Worm (Caenorhabditis elegans) whole organism, L3 larva: Measurements from ENCODE around the gene ced-11.

Experiments used
- R02D3.7 ChIP-seq: fragments of 150-350 bp; optimal IDR thresholded peaks from 2 replicates; lab custom pipeline; 2014; ENCODE audit warnings: missing biosample characterization, missing genetic modification characterization
- ZK546.5 ChIP-seq: sonication (generic microtip); optimal IDR thresholded peaks from 2 replicates; lab custom pipeline; 2017; ENCODE audit warnings: missing biosample characterization, missing genetic modification characterization
- aly-2 ChIP-seq: fragments of 150-350 bp; optimal IDR thresholded peaks from 2 replicates; lab custom pipeline; 2014; ENCODE audit warnings: missing biosample characterization, missing genetic modification characterization
- ama-1 ChIP-seq: fragments of 150-350 bp; optimal IDR thresholded peaks from 2 replicates; lab custom pipeline; 2018
- ceh-28 ChIP-seq: fragments of 150-350 bp; optimal IDR thresholded peaks from 2 replicates; lab custom pipeline; 2014; ENCODE audit warnings: missing biosample characterization, missing genetic modification reagents, missing genetic modification characterization
- ceh-82 ChIP-seq: fragments of 150-350 bp; optimal IDR thresholded peaks from 2 replicates; lab custom pipeline; 2014; ENCODE audit warnings: missing biosample characterization, missing genetic modification characterization
- ceh-9 ChIP-seq: sonication (generic microtip); optimal IDR thresholded peaks from 2 replicates; lab custom pipeline; 2018; ENCODE audit warnings: missing biosample characterization, missing genetic modification characterization
- daf-12 ChIP-seq: fragments of 150-350 bp; optimal IDR thresholded peaks from 2 replicates; lab custom pipeline; 2014; ENCODE audit warnings: missing biosample characterization, missing genetic modification reagents, missing genetic modification characterization
- egl-5 ChIP-seq: fragments of 150-350 bp; optimal IDR thresholded peaks from 2 replicates; lab custom pipeline; 2017; ENCODE audit warnings: missing biosample characterization, missing genetic modification reagents, missing genetic modification characterization, inconsistent platforms
- elt-1 ChIP-seq: fragments of 150-350 bp; optimal IDR thresholded peaks from 2 replicates; lab custom pipeline; 2014; ENCODE audit warnings: missing biosample characterization, missing genetic modification characterization
- elt-3 ChIP-seq, 3 experiments: fragments of 150-350 bp in 1 of 3; sonication (generic microtip) in 2 of 3; optimal IDR thresholded peaks; 2 replicates in 2 of 3; 4 replicates in 1 of 3; lab custom pipeline; 2014 to 2017; ENCODE audit warnings: missing biosample characterization in 3 of 3, missing genetic modification characterization in 3 of 3
- fkh-10 ChIP-seq: sonication (generic microtip); optimal IDR thresholded peaks from 2 replicates; lab custom pipeline; 2017; ENCODE audit warnings: missing biosample characterization, missing genetic modification reagents, missing genetic modification characterization
- fkh-2 ChIP-seq: fragments of 150-350 bp; optimal IDR thresholded peaks from 2 replicates; lab custom pipeline; 2014; ENCODE audit warnings: missing biosample characterization, missing genetic modification reagents, missing genetic modification characterization
- fos-1 ChIP-seq: fragments of 150-350 bp; optimal IDR thresholded peaks from 2 replicates; lab custom pipeline; 2014; ENCODE audit warnings: missing biosample characterization, missing genetic modification characterization
- hmg-11 ChIP-seq: sonication (generic microtip); optimal IDR thresholded peaks from 2 replicates; lab custom pipeline; 2016; ENCODE audit warnings: missing genetic modification characterization, missing compliant biosample characterization
- jun-1 ChIP-seq: fragments of 150-350 bp; optimal IDR thresholded peaks from 2 replicates; lab custom pipeline; 2014; ENCODE audit warnings: missing biosample characterization, missing genetic modification reagents, missing genetic modification characterization
- lin-15B ChIP-seq: fragments of 150-350 bp; optimal IDR thresholded peaks from 2 replicates; lab custom pipeline; 2014; ENCODE audit warnings: missing biosample characterization, missing genetic modification characterization
- lsy-12 ChIP-seq: sonication (generic microtip); optimal IDR thresholded peaks from 2 replicates; lab custom pipeline; 2016; ENCODE audit warnings: mild to moderate bottlenecking, missing genetic modification characterization, missing compliant biosample characterization
- mdl-1 ChIP-seq: fragments of 150-350 bp; optimal IDR thresholded peaks from 2 replicates; lab custom pipeline; 2014; ENCODE audit warnings: missing biosample characterization, missing genetic modification characterization
- mml-1 ChIP-seq: fragments of 150-350 bp; sonication (generic microtip); optimal IDR thresholded peaks from 3 replicates; lab custom pipeline; 2014; ENCODE audit warnings: missing biosample characterization, missing genetic modification characterization
- nfya-1 ChIP-seq: sonication (generic microtip); optimal IDR thresholded peaks from 2 replicates; lab custom pipeline; 2017; ENCODE audit warnings: missing genetic modification characterization, mild to moderate bottlenecking, missing compliant biosample characterization, antibody characterized with exemption, moderate library complexity; ENCODE audit not compliant: insufficient read depth
- nhr-12 ChIP-seq: fragments of 150-350 bp; optimal IDR thresholded peaks from 2 replicates; lab custom pipeline; 2014; ENCODE audit warnings: missing biosample characterization, missing genetic modification characterization
- nhr-23 ChIP-seq: fragments of 150-350 bp; optimal IDR thresholded peaks from 2 replicates; lab custom pipeline; 2014; ENCODE audit warnings: missing biosample characterization, missing genetic modification reagents, missing genetic modification characterization
- nhr-237 ChIP-seq: fragments of 150-350 bp; optimal IDR thresholded peaks from 2 replicates; lab custom pipeline; 2014; ENCODE audit warnings: missing biosample characterization, missing genetic modification characterization
- nhr-28 ChIP-seq: fragments of 150-350 bp; optimal IDR thresholded peaks from 2 replicates; lab custom pipeline; 2014; ENCODE audit warnings: missing biosample characterization, missing genetic modification characterization
- nhr-43 ChIP-seq: sonication (generic microtip); optimal IDR thresholded peaks from 2 replicates; lab custom pipeline; 2016; ENCODE audit warnings: mild to moderate bottlenecking, missing genetic modification characterization, missing compliant biosample characterization; ENCODE audit not compliant: poor library complexity, severe bottlenecking
- nhr-67 ChIP-seq: fragments of 150-350 bp; optimal IDR thresholded peaks from 2 replicates; lab custom pipeline; 2014; ENCODE audit warnings: missing biosample characterization, missing genetic modification characterization
- nhr-76 ChIP-seq: fragments of 150-350 bp; sonication (generic microtip); optimal IDR thresholded peaks from 5 replicates; lab custom pipeline; 2014; ENCODE audit warnings: missing biosample characterization, missing genetic modification characterization
- pha-4 ChIP-seq: fragments of 150-350 bp; optimal IDR thresholded peaks from 2 replicates; lab custom pipeline; 2014; ENCODE audit warnings: missing biosample characterization, missing genetic modification reagents, missing genetic modification characterization
- pqm-1 ChIP-seq: fragments of 150-350 bp; optimal IDR thresholded peaks from 2 replicates; lab custom pipeline; 2017; ENCODE audit warnings: missing biosample characterization, missing genetic modification characterization, inconsistent platforms
- skn-1 ChIP-seq: fragments of 150-350 bp; optimal IDR thresholded peaks from 2 replicates; lab custom pipeline; 2014; ENCODE audit warnings: missing biosample characterization, missing genetic modification characterization
- tbx-2 ChIP-seq: sonication (generic microtip); optimal IDR thresholded peaks from 2 replicates; lab custom pipeline; 2016; ENCODE audit warnings: mild to moderate bottlenecking, missing genetic modification characterization, missing compliant biosample characterization
- unc-39 ChIP-seq: sonication (generic microtip); optimal IDR thresholded peaks from 4 replicates; lab custom pipeline; 2017; ENCODE audit warnings: missing biosample characterization, missing genetic modification characterization
- zag-1 ChIP-seq: fragments of 150-350 bp; optimal IDR thresholded peaks from 2 replicates; lab custom pipeline; 2014; ENCODE audit warnings: missing biosample characterization, missing genetic modification characterization
- ztf-4 ChIP-seq: fragments of 150-350 bp; optimal IDR thresholded peaks from 2 replicates; lab custom pipeline; 2014; ENCODE audit warnings: missing biosample characterization, missing genetic modification characterization

Gene ced-11

ce11 chrIII:9138601-9139000, 19.2 kb downstream of the ced-11 start, which contains the start of gene ZK512.7:
Gene ZK512.7, minus strand, starts transcription at chrIII:9138701.
- no peak for TF ChIP-seq mml-1 (tag; lab: Kevin White, UChicago)
- no peak for TF ChIP-seq nhr-12 (tag; lab: Kevin White, UChicago)
- TF ChIP-seq ztf-4 (tag; lab: Kevin White, UChicago), result no peak
- no peak for TF ChIP-seq nhr-43 (tag; lab: Kevin White, UChicago)
- no peak for TF ChIP-seq tbx-2
- no peak for TF ChIP-seq mdl-1 (tag; lab: Kevin White, UChicago)
- no peak for TF ChIP-seq ceh-82
- TF ChIP-seq lsy-12, result no peak
- TF ChIP-seq hmg-11 (tag; lab: Kevin White, UChicago), result no peak
- TF ChIP-seq pqm-1 (tag; lab: Kevin White, UChicago), result no peak
- no peak for TF ChIP-seq unc-39
- no peak for TF ChIP-seq nhr-28
- no peak for TF ChIP-seq ZK546.5 (tag; lab: Kevin White, UChicago)
- TF ChIP-seq fkh-10 (GFP tag; lab: Kevin White, UChicago), result no peak
- no peak for TF ChIP-seq fos-1 (tag; lab: Kevin White, UChicago)
- TF ChIP-seq zag-1 (tag; lab: Kevin White, UChicago), result no peak
- TF ChIP-seq nhr-76 (tag; lab: Kevin White, UChicago), result no peak

DNA sequence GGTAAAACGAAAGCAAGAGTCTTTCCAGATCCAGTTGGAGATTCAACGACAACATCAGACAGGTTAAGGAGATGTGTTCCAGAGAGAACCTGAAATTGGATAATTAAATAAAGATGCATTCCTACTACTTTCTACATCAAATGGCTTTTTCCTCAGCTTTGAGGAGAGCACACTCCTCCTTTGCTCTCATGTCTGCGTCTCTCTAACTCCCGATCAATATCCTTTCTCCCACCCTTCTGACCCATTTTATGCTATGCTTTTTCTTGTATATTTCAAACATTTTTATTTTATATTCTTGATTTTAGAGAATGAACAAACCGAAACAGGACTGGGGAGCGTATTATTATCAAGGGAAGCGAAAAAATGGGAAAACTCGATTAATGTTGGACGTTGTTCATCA, 24.6 kb downstream of the ced-11 start, which contains the start of gene ZK512.11:
Gene ZK512.11, plus strand, starts transcription at position 301 of the 400 bp plus-strand sequence.
- TF ChIP-seq nfya-1 (tag; lab: Kevin White, UChicago) (peak; percentile 11), fkh-2 (tag; lab: Kevin White, UChicago) (no peak), nhr-76 (tag; lab: Kevin White, UChicago) (no peak), R02D3.7 (tag; lab: Kevin White, UChicago) (no peak), fkh-10 (GFP tag; lab: Kevin White, UChicago) (no peak), jun-1 (no peak), nhr-237 (tag; lab: Kevin White, UChicago) (no peak), elt-3 (tag; optimal IDR thresholded peaks at IDR 0.05; lab: Kevin White, UChicago) (no peak), nhr-23 (no peak), ZK546.5 (tag; lab: Kevin White, UChicago) (no peak), egl-5 (no peak), elt-1 (tag; lab: Kevin White, UChicago) (no peak), hmg-11 (tag; lab: Kevin White, UChicago) (peak; percentile 7)

ce11 chrIII:9144744-9145390, 25.5 kb downstream of the ced-11 start, which contains the start of the genes ZK512.2 and ZK512.4:
Gene ZK512.2, minus strand, starts transcription at chrIII:9144794.
Gene ZK512.4, plus strand, starts transcription at chrIII:9145340.
- peak; percentile 52 for TF ChIP-seq pha-4 (tag; lab: Kevin White, UChicago)
- TF ChIP-seq fos-1 (tag; lab: Kevin White, UChicago), result no peak
- TF ChIP-seq, all 47 proteins: peak for 1

ce11 chrIII:9145765-9146164, 26.4 kb downstream of the ced-11 start, which contains the start of gene ZK512.8:
Gene ZK512.8, plus strand, starts transcription at chrIII:9146065.
- TF ChIP-seq ceh-28 (tag; lab: Kevin White, UChicago), result no peak
- TF ChIP-seq hmg-11 (tag; lab: Kevin White, UChicago), result no peak
- no peak for TF ChIP-seq lin-15B (tag; lab: Kevin White, UChicago)
- no peak for TF ChIP-seq elt-1 (tag; lab: Kevin White, UChicago)
- no peak for TF ChIP-seq aly-2 (tag; lab: Kevin White, UChicago)
- TF ChIP-seq ztf-4 (tag; lab: Kevin White, UChicago), result no peak
- no peak for TF ChIP-seq fkh-2 (tag; lab: Kevin White, UChicago)
- no peak for TF ChIP-seq ama-1 (lab: Kevin White, UChicago)
- TF ChIP-seq jun-1, result no peak
- no peak for TF ChIP-seq skn-1 (tag; lab: Kevin White, UChicago)
- no peak for TF ChIP-seq daf-12 (tag; lab: Kevin White, UChicago)
- no peak for TF ChIP-seq ceh-9 (tag; lab: Kevin White, UChicago)

DNA sequence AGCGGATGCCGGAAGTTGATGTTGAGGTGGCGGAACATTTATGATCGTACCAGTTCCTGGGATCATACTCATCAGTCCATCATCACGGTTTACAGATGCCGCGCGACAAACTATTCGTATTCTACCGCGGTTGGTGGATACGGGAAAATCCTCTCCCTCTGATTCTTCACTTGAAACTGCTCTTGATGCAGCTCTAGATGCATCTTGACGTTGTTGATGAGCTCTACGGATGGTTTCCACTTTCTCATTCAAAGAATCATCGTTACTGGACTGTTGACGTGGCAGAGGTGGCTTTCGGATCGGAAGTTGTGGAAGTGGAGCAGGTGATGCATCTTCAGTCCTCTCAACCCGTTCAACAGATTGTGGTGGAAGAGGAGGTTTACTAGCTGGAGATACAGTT, 29.8 kb downstream of the ced-11 start:
- TF ChIP-seq nhr-67 (tag; lab: Kevin White, UChicago) (no peak), R02D3.7 (tag; lab: Kevin White, UChicago) (no peak), nhr-12 (tag; lab: Kevin White, UChicago) (no peak), ama-1 (lab: Kevin White, UChicago) (no peak), lin-15B (tag; lab: Kevin White, UChicago) (no peak), ceh-82 (no peak), fos-1 (tag; lab: Kevin White, UChicago) (no peak), nhr-43 (tag; lab: Kevin White, UChicago) (no peak)
